Worm (Caenorhabditis elegans): ENCODE data around the gene ssp-10.

ssp-10 gene

DNA sequence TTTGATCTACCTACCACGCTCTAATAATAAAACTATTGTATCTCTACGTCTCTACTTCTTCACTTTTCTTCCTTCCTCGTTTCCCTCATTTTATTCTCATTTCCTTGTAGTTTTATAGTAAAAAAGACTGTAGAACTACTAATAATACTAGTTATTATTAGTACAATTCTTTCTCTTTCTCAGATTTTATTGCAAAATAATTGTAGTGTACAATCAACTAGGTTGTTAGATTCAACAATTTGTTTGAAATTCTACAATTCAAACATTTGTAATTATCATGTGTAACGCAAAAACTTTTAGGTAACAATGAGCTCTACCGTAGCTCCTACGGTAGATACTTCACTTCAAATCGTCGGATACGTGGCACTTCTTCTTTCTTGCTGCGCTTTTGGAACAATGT is 4.9 kb upstream of the ssp-10 start, which contains the start of gene K07F5.12:
Gene K07F5.12, plus strand, starts transcription at position 301 of the 400 bp plus-strand sequence.
- TF ChIP-seq lin-39 (tag; optimal IDR thresholded peaks at IDR 0.05) (no peak), T20F7.1 (GFP tag; optimal IDR thresholded peaks at IDR 0.05) (no peak), lin-29 (GFP tag; IDR thresholded peaks at IDR 0.05) (no peak), pqm-1 (tag; optimal IDR thresholded peaks at IDR 0.05) (no peak), madf-9 (GFP tag; conservative IDR thresholded peaks at IDR 0.05) (no peak), aha-1 (tag) (no peak), php-3 (GFP tag; IDR thresholded peaks at IDR 0.05) (no peak), set-16 (GFP tag; IDR thresholded peaks at IDR 0.05) (no peak), nhr-10 (tag; optimal IDR thresholded peaks at IDR 0.05) (no peak)

DNA sequence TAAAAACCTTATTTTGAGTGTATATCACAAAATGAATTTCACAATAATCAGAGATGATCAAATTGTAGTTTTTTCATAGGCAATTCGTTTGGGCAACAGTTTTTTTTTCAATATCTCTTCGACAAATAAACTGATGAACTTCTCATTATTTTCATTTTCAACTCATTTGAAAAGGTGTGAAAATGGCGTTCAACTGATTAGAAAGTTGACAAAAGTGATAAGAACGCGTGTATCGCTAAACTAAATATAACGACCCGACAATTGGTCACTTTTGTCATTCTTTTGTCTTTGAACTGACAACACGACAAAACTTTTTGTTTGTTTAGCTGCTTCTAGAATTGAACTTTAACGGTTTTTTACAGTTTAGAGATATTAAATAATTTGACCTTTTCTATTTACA is 4.1 kb upstream of the ssp-10 start:
- TF ChIP-seq zag-1 (tag; optimal IDR thresholded peaks at IDR 0.05) (no peak), dve-1 (tag; optimal IDR thresholded peaks at IDR 0.05; ENCODE audit: insufficient read depth) (peak; percentile 13), lin-39 (tag; optimal IDR thresholded peaks at IDR 0.05) (no peak), dpl-1 (GFP tag; optimal IDR thresholded peaks at IDR 0.05) (no peak), dmd-6 (GFP tag; IDR thresholded peaks at IDR 0.05) (peak; percentile 30; the same call in 1 of the 2 replicates), mdl-1 (tag; optimal IDR thresholded peaks at IDR 0.05) (no peak), unc-62 (GFP tag; optimal IDR thresholded peaks at IDR 0.05 in 1 of 2) (no peak), unc-62 (tag; optimal IDR thresholded peaks at IDR 0.05) (no peak), saeg-2 (GFP tag; IDR thresholded peaks at IDR 0.05) (no peak), T26A8.4 (GFP tag; IDR thresholded peaks at IDR 0.05) (no peak), ces-1 (GFP tag; optimal IDR thresholded peaks at IDR 0.05) (no peak), F10B5.3 (tag; optimal IDR thresholded peaks at IDR 0.05) (no peak), ceh-28 (tag; optimal IDR thresholded peaks at IDR 0.05) (no peak), snpc-4 (tag; optimal IDR thresholded peaks at IDR 0.05) (no peak), jun-1 (tag; optimal IDR thresholded peaks at IDR 0.05) (no peak), pqm-1 (tag; optimal IDR thresholded peaks at IDR 0.05) (peak; percentile 47), nhr-6 (tag; optimal IDR thresholded peaks at IDR 0.05) (no peak), lin-13 (GFP tag; optimal IDR thresholded peaks at IDR 0.05) (no peak), lir-3 (tag; optimal IDR thresholded peaks at IDR 0.05) (no peak), nhr-42 (GFP tag; IDR thresholded peaks at IDR 0.05) (no peak), pha-4 (GFP tag; IDR thresholded peaks at IDR 0.05) (no peak), pha-4 (tag; optimal IDR thresholded peaks at IDR 0.05) (no peak), nhr-77 (tag; optimal IDR thresholded peaks at IDR 0.05) (no peak), vab-7 (GFP tag; IDR thresholded peaks at IDR 0.05) (no peak), nhr-237 (tag; optimal IDR thresholded peaks at IDR 0.05) (no peak), F37D6.2 (tag; optimal IDR thresholded peaks at IDR 0.05) (no peak), F44E2.7 (GFP tag; IDR thresholded peaks at IDR 0.05) (no peak)

DNA sequence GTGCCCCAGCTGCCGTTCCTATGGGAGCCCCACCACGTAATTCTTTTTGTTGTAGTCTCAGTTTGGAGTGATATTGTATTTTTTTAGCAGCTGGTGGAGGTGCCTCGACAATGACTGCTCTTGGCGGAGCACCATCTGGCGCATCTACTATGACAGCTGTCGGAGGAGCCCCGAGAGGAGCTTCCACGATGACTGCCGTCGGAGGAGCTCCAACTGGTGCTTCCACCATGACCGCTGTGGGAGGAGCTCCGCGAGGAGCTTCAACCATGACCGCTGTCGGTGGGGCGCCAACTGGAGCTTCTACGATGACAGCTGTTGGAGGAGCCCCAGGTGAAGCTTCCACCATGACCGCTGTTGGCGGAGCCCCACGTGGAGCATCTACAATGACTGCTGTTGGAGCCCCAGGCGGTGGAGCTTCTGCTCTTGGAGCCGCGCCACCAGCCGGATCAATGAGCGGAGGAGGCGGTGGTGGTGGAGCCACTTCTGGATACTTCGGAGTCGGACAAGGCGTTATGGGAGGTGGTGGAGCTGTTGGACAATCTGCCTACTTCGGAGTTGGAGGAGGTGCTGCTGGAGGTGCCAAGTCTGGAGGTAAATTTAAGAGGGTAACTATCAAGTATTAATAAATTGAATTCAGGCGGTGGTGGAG is 2.1 kb upstream of the ssp-10 start:
- TF ChIP-seq set-16 (GFP tag; IDR thresholded peaks at IDR 0.05) (peak; percentile 93), ctbp-1 (GFP tag; IDR thresholded peaks at IDR 0.05) (no peak)

DNA sequence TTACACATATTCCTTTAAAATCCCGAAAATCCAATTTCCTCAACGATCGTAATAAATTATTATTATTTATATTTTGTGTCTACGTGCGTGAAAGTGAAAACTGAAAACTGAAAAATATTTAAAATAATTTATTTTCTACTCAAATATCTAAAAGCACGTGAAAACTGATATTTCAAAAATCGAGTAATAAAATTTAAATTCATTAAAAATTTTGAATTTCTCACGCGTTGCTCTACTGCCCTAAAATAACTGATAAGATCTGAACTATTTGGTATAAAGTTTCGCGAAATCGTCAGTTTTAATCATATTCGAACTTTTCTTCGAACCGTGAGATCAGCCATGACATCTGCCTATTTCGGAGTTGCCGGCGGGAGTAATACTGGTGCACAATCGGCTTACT is 1.4 kb upstream of the ssp-10 start, which contains the start of gene ssq-1:
Gene ssq-1, plus strand, starts transcription at position 301 of the 400 bp plus-strand sequence.
- TF ChIP-seq nhr-77 (tag; optimal IDR thresholded peaks at IDR 0.05) (no peak), ztf-7 (tag; optimal IDR thresholded peaks at IDR 0.05) (no peak), lsy-2 (tag; optimal IDR thresholded peaks at IDR 0.05) (no peak), mdt-29 (GFP tag; IDR thresholded peaks at IDR 0.05) (no peak), F49E8.2 (tag; optimal IDR thresholded peaks at IDR 0.05; ENCODE audit: borderline replicate concordance) (no peak), hif-1 (tag; optimal IDR thresholded peaks at IDR 0.05) (no peak), sdz-12 (GFP tag; optimal IDR thresholded peaks at IDR 0.05) (no peak), ceh-20 (GFP tag; IDR thresholded peaks at IDR 0.05) (no peak), mes-2 (tag; optimal IDR thresholded peaks at IDR 0.05; ENCODE audit: poor library complexity, severe bottlenecking) (no peak), unc-130 (GFP tag; optimal IDR thresholded peaks at IDR 0.05) (no peak), dmd-8 (GFP tag; IDR thresholded peaks at IDR 0.05) (no peak), pqm-1 (tag; optimal IDR thresholded peaks at IDR 0.05) (no peak), lir-3 (tag; optimal IDR thresholded peaks at IDR 0.05) (no peak), spr-1 (tag; optimal IDR thresholded peaks at IDR 0.05) (no peak), fos-1 (tag; optimal IDR thresholded peaks at IDR 0.05) (no peak), F26F4.8 (GFP tag; conservative IDR thresholded peaks at IDR 0.05) (no peak), lin-29 (GFP tag; IDR thresholded peaks at IDR 0.05) (no peak), nhr-11 (tag; optimal IDR thresholded peaks at IDR 0.05) (no peak)

All from whole organism, L4 larva.